Worm (Caenorhabditis elegans) whole organism, L4 larva: ENCODE data around the gene sqt-1.

Source experiments
- D1046.2 ChIP-seq: fragments of 200-800 bp; sonication (Bioruptor generic); IDR thresholded peaks from 2 replicates; pipeline ENCODE4 v1.3.6; 2022; ENCODE audit warnings: missing genetic modification characterization, missing compliant biosample characterization
- F10B5.3 ChIP-seq: sonication (generic microtip); optimal IDR thresholded peaks from 2 replicates; lab custom pipeline; 2016; ENCODE audit warnings: mild to moderate bottlenecking, missing genetic modification characterization, missing compliant biosample characterization
- F26F4.8 ChIP-seq: fragments of 200-800 bp; sonication (Bioruptor generic); conservative IDR thresholded peaks from 2 replicates; pipeline ENCODE4 v1.3.6; 2022; ENCODE audit warnings: missing genetic modification characterization, missing compliant biosample characterization
- F44E2.7 ChIP-seq: fragments of 200-800 bp; sonication (Bioruptor generic); IDR thresholded peaks from 2 replicates; pipeline ENCODE4 v2.1.2; 2022; ENCODE audit warnings: missing genetic modification characterization, missing compliant biosample characterization
- F49E8.2 ChIP-seq: sonication (generic microtip); optimal IDR thresholded peaks from 2 replicates; lab custom pipeline; 2016; ENCODE audit warnings: missing compliant biosample characterization, mild to moderate bottlenecking, missing genetic modification characterization, borderline replicate concordance
- Y75B8A.6 ChIP-seq: fragments of 200-800 bp; sonication (Bioruptor generic); IDR thresholded peaks from 2 replicates; pipeline ENCODE4 v1.3.6; 2022; ENCODE audit warnings: missing genetic modification reagents, missing genetic modification characterization, missing compliant biosample characterization
- aha-1 ChIP-seq: fragments of 150-350 bp; peaks from one replicate; lab custom pipeline; 2014; ENCODE audit warnings: missing biosample characterization, missing genetic modification characterization
- arid-1 ChIP-seq: fragments of 200-800 bp; sonication (Bioruptor generic); conservative IDR thresholded peaks from 2 replicates; pipeline ENCODE4 v1.3.6; 2022; ENCODE audit warnings: missing genetic modification reagents, missing genetic modification characterization, missing compliant biosample characterization
- ceh-20 ChIP-seq: fragments of 200-800 bp; sonication (Bioruptor generic); IDR thresholded peaks from 2 replicates; pipeline ENCODE4 v1.3.6; 2022; ENCODE audit warnings: missing genetic modification reagents, missing genetic modification characterization, missing compliant biosample characterization
- cey-2 ChIP-seq: sonication (generic microtip); optimal IDR thresholded peaks from 3 replicates; lab custom pipeline; 2017; ENCODE audit warnings: missing genetic modification characterization, mild to moderate bottlenecking, missing compliant biosample characterization, antibody characterized with exemption, borderline replicate concordance; ENCODE audit not compliant: insufficient read depth
- daf-16 ChIP-seq, 3 experiments: sonication (generic microtip); optimal IDR thresholded peaks; 2 replicates each; lab custom pipeline; 2016 to 2017; ENCODE audit warnings: missing genetic modification characterization in 3 of 3, missing genetic modification reagents in 3 of 3, mild to moderate bottlenecking in 2 of 3, missing compliant biosample characterization in 2 of 3, missing biosample characterization in 1 of 3, moderate library complexity in 1 of 3
- daf-19 ChIP-seq: fragments of 200-800 bp; sonication (Bioruptor generic); conservative IDR thresholded peaks from 2 replicates; pipeline ENCODE4 v1.3.6; 2022; ENCODE audit warnings: missing genetic modification characterization, missing compliant biosample characterization
- daf-8 ChIP-seq: fragments of 200-800 bp; sonication (Bioruptor generic); IDR thresholded peaks from 2 replicates; pipeline ENCODE4 v1.3.6; 2022; ENCODE audit warnings: missing genetic modification characterization, missing compliant biosample characterization
- dmd-6 ChIP-seq: fragments of 200-800 bp; sonication (Bioruptor generic); IDR thresholded peaks from 2 replicates; pipeline ENCODE4 v1.3.6; 2022; ENCODE audit warnings: missing genetic modification reagents, missing genetic modification characterization, missing compliant biosample characterization
- duxl-1 ChIP-seq: sonication (generic microtip); optimal IDR thresholded peaks from 2 replicates; lab custom pipeline; 2016; ENCODE audit warnings: mild to moderate bottlenecking, missing genetic modification characterization, moderate library complexity, missing compliant biosample characterization; ENCODE audit not compliant: poor library complexity
- egl-27 ChIP-seq: sonication (generic microtip); optimal IDR thresholded peaks from 3 replicates; lab custom pipeline; 2017; ENCODE audit warnings: missing biosample characterization, missing genetic modification reagents, missing genetic modification characterization
- egl-43 ChIP-seq: fragments of 200-800 bp; sonication (Bioruptor generic); IDR thresholded peaks from 2 replicates; pipeline ENCODE4 v1.3.6; 2022; ENCODE audit warnings: missing genetic modification reagents, missing genetic modification characterization, missing compliant biosample characterization
- fkh-10 ChIP-seq: fragments of 150-350 bp; optimal IDR thresholded peaks from 2 replicates; lab custom pipeline; 2014; ENCODE audit warnings: missing biosample characterization, missing genetic modification reagents, missing genetic modification characterization
- fos-1 ChIP-seq: fragments of 150-350 bp; optimal IDR thresholded peaks from 2 replicates; lab custom pipeline; 2014; ENCODE audit warnings: missing biosample characterization, missing genetic modification characterization
- gei-8 ChIP-seq: fragments of 200-800 bp; sonication (Bioruptor generic); optimal IDR thresholded peaks from 2 replicates; lab custom pipeline; 2018; ENCODE audit warnings: mild to moderate bottlenecking, missing genetic modification characterization, missing compliant biosample characterization
- lin-1 ChIP-seq: fragments of 200-800 bp; sonication (Bioruptor generic); IDR thresholded peaks from 2 replicates; pipeline ENCODE4 v1.3.6; 2022; ENCODE audit warnings: missing genetic modification reagents, missing genetic modification characterization, missing compliant biosample characterization
- madf-5 ChIP-seq, 2 experiments: fragments of 200-800 bp; sonication (Bioruptor generic); IDR thresholded peaks; 2 replicates each; pipeline ENCODE4 v1.3.6; 2022; ENCODE audit warnings: missing compliant biosample characterization in 2 of 2, missing genetic modification characterization in 2 of 2
- mep-1 ChIP-seq: fragments of 150-350 bp; sonication (generic microtip); optimal IDR thresholded peaks from 3 replicates; lab custom pipeline; 2014; ENCODE audit warnings: missing biosample characterization, missing genetic modification characterization
- mxl-3 ChIP-seq: fragments of 200-800 bp; sonication (Bioruptor generic); optimal IDR thresholded peaks from 2 replicates; lab custom pipeline; 2018; ENCODE audit warnings: mild to moderate bottlenecking, missing genetic modification characterization, missing compliant biosample characterization
- nhr-10 ChIP-seq: fragments of 150-350 bp; optimal IDR thresholded peaks from 2 replicates; lab custom pipeline; 2014; ENCODE audit warnings: missing biosample characterization, missing genetic modification characterization
- nhr-102 ChIP-seq: sonication (generic microtip); optimal IDR thresholded peaks from 2 replicates; lab custom pipeline; 2016; ENCODE audit warnings: mild to moderate bottlenecking, missing genetic modification characterization, moderate library complexity, missing compliant biosample characterization
- nhr-111 ChIP-seq: fragments of 200-800 bp; sonication (Bioruptor generic); optimal IDR thresholded peaks from 2 replicates; lab custom pipeline; 2018; ENCODE audit warnings: mild to moderate bottlenecking, missing genetic modification characterization, missing compliant biosample characterization
- nhr-237 ChIP-seq: sonication (generic microtip); optimal IDR thresholded peaks from 2 replicates; lab custom pipeline; 2017; ENCODE audit warnings: missing biosample characterization, missing genetic modification characterization
- nhr-77 ChIP-seq: fragments of 150-350 bp; optimal IDR thresholded peaks from 2 replicates; lab custom pipeline; 2014; ENCODE audit warnings: missing biosample characterization, missing genetic modification characterization
- php-3 ChIP-seq: fragments of 200-800 bp; sonication (Bioruptor generic); IDR thresholded peaks from 2 replicates; pipeline ENCODE4 v1.3.6; 2022; ENCODE audit warnings: missing genetic modification reagents, missing genetic modification characterization, missing compliant biosample characterization
- rbr-2 ChIP-seq: sonication (generic microtip); optimal IDR thresholded peaks from 2 replicates; lab custom pipeline; 2016; ENCODE audit warnings: missing genotype, missing genetic modification characterization, missing compliant biosample characterization
- snpc-4 ChIP-seq: fragments of 150-350 bp; optimal IDR thresholded peaks from 2 replicates; lab custom pipeline; 2014; ENCODE audit warnings: missing biosample characterization, missing genetic modification characterization
- spr-1 ChIP-seq: sonication (generic microtip); optimal IDR thresholded peaks from 2 replicates; lab custom pipeline; 2016; ENCODE audit warnings: mild to moderate bottlenecking, missing genetic modification characterization, missing compliant biosample characterization
- tra-1 ChIP-seq: fragments of 200-800 bp; sonication (Bioruptor generic); IDR thresholded peaks from 2 replicates; pipeline ENCODE4 v1.3.6; 2022; ENCODE audit warnings: missing genetic modification reagents, missing genetic modification characterization, missing compliant biosample characterization
- unc-62 ChIP-seq, 3 experiments: fragments of 150-350 bp in 1 of 3; sonication (generic microtip); optimal IDR thresholded peaks in 2 of 3; peaks in 1 of 3; 1 replicate in 1 of 3; 2 replicates in 2 of 3; lab custom pipeline; 2014 to 2017; ENCODE audit warnings: missing biosample characterization in 3 of 3, missing genetic modification characterization in 3 of 3, missing genetic modification reagents in 3 of 3, missing genotype in 1 of 3
- zfp-2 ChIP-seq: sonication (generic microtip); optimal IDR thresholded peaks from 2 replicates; lab custom pipeline; 2016; ENCODE audit warnings: mild to moderate bottlenecking, missing genetic modification characterization, missing compliant biosample characterization
- zip-11 ChIP-seq: fragments of 200-800 bp; sonication (Bioruptor generic); IDR thresholded peaks from 2 replicates; pipeline ENCODE4 v1.3.6; 2022; ENCODE audit warnings: missing genetic modification characterization, missing compliant biosample characterization

Gene sqt-1

DNA sequence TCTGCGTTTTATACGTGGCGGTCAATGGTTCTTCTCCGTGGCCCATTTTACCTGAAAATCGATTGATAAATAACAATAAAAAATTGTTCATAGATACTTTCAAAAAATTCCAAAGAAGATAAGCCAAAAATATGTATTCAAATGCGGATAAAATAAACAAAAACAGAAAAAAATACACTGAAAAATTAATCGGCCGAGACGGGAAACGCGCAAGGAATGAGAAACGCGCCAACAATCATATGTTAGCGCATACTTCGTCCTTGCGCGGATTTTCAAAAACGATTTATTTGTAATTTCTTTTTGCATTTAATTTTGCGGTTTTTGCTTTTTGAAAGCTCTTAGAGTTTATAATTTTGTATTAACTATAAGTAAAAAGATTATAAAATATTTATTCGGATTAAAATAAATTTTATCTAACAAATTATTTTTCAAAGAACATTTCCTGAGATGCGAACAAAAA, 8.0 kb upstream of the sqt-1 start, which contains the start of gene nduf-11 (continued):
- TF ChIP-seq dmd-6 (GFP tag; lab: Robert Waterston, UW) (peak; percentile 63), nhr-111 (GFP tag; lab: Kevin White, UChicago) (no peak), rbr-2 (tag; lab: Kevin White, UChicago) (peak; percentile 77), zip-11 (GFP tag; lab: Robert Waterston, UW) (no peak), D1046.2 (no peak), egl-27 (tag; lab: Kevin White, UChicago) (no peak), php-3 (GFP tag; lab: Robert Waterston, UW) (no peak), ceh-20 (GFP tag; lab: Robert Waterston, UW) (peak; percentile 72), nhr-77 (tag; lab: Kevin White, UChicago) (peak; percentile 76)

- TF ChIP-seq aha-1 (tag; lab: Kevin White, UChicago) (peak; percentile 91), F26F4.8 (GFP tag; lab: Robert Waterston, UW) (no peak), gei-8 (GFP tag; lab: Kevin White, UChicago) (no peak), nhr-237 (tag; lab: Kevin White, UChicago) (no peak)
Observed at ce11 chrII:11344554-11344953, 6.9 kb upstream of the sqt-1 start.

ce11 chrII:11343300-11343869, 5.7 kb upstream of the sqt-1 start, which contains the start of gene lgc-20:
Gene lgc-20, minus strand, starts transcription at chrII:11343610.
- no peak for TF ChIP-seq php-3 (GFP tag; lab: Robert Waterston, UW)
- no peak for TF ChIP-seq fos-1 (tag; lab: Kevin White, UChicago)
- no peak for TF ChIP-seq nhr-10
- TF ChIP-seq zfp-2 (tag; lab: Kevin White, UChicago) = no peak
- TF ChIP-seq spr-1 (tag; lab: Kevin White, UChicago) = no peak
- no peak for TF ChIP-seq cey-2
- no peak for TF ChIP-seq duxl-1 (tag; lab: Kevin White, UChicago)
- TF ChIP-seq gei-8 (GFP tag; lab: Kevin White, UChicago) = no peak
- peak; percentile 37 for TF ChIP-seq aha-1 (tag; lab: Kevin White, UChicago)
- no peak for TF ChIP-seq F49E8.2
- TF ChIP-seq snpc-4 = no peak
- peak in 1 of 2 experiments; percentile 51 for TF ChIP-seq unc-62 (GFP tag; optimal IDR thresholded peaks at IDR 0.05 in 1 of 2; lab: Kevin White, UChicago)
- TF ChIP-seq unc-62 (tag; optimal IDR thresholded peaks at IDR 0.05; lab: Kevin White, UChicago) = no peak
- no peak for TF ChIP-seq mep-1 (tag; lab: Kevin White, UChicago)
- no peak for TF ChIP-seq madf-5 (GFP tag; IDR thresholded peaks at IDR 0.05; lab: Robert Waterston, UW)
- TF ChIP-seq F44E2.7 (GFP tag; lab: Robert Waterston, UW) = no peak
- TF ChIP-seq daf-16 (GFP tag; optimal IDR thresholded peaks at IDR 0.05; lab: Kevin White, UChicago) = no peak
- peak; percentile 20 for TF ChIP-seq daf-16 (tag; optimal IDR thresholded peaks at IDR 0.05; lab: Kevin White, UChicago)
- TF ChIP-seq ceh-20 (GFP tag; lab: Robert Waterston, UW) = no peak
- TF ChIP-seq egl-27 (tag; lab: Kevin White, UChicago) = no peak
- no peak for TF ChIP-seq fkh-10 (GFP tag; lab: Kevin White, UChicago)
- no peak for TF ChIP-seq arid-1 (GFP tag; lab: Robert Waterston, UW)
- TF ChIP-seq egl-43 = no peak
- 0 out of 2 replicates have a peak, but pooled peaks have one; percentile 75 for TF ChIP-seq daf-19 (GFP tag; lab: Robert Waterston, UW)

DNA sequence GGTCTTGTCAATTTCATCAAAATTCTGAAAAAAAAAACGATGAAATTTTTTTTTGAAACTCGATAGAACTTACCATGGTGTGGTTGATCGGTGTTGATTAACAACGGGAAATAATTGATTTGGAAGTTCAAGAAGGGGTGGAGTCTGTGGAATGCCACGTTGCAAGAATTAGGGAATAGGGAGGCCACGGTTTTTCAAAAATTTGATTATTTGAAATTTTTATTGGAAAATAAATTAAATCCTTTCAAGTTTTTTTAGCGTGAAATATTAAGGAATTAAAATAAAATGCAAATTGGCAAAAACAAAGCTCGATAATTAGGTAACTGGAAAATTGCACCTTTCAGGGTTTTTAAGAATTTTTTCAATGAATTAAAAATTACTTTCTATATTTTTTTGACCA, 1.9 kb upstream of the sqt-1 start, which contains the start of gene rmd-3:
TSS of gene rmd-3 (minus strand) at position 101 of the 400 bp plus-strand sequence.
- no peak for TF ChIP-seq zfp-2 (tag; lab: Kevin White, UChicago)
- no peak for TF ChIP-seq daf-8
- no peak for TF ChIP-seq nhr-102 (tag; lab: Kevin White, UChicago)
- no peak for TF ChIP-seq Y75B8A.6
- no peak for TF ChIP-seq tra-1 (GFP tag; lab: Robert Waterston, UW)
- TF ChIP-seq F10B5.3 = no peak
- no peak for TF ChIP-seq F49E8.2
- TF ChIP-seq D1046.2 = no peak
- TF ChIP-seq mxl-3 = no peak
- TF ChIP-seq lin-1 (GFP tag; lab: Robert Waterston, UW) = no peak
